Fruit fly (Drosophila melanogaster) whole organism: Measurements from ENCODE around the gene CG32110.

Source experiments
- CG8478 ChIP-seq: fragments of >200 bp; optimal IDR thresholded peaks from 2 replicates; lab custom pipeline; 2018; ENCODE audit warnings: inconsistent platforms
- Dll ChIP-seq: fragments of >200 bp; optimal IDR thresholded peaks from 2 replicates; lab custom pipeline; 2017
- EcR ChIP-seq, 2 experiments: fragments of >200 bp; optimal IDR thresholded peaks; 2 replicates each; lab custom pipeline; 2017; ENCODE audit warnings: missing biosample characterization in 2 of 2, missing genetic modification characterization in 2 of 2, missing genetic modification reagents in 2 of 2
- pan ChIP-seq: fragments of >200 bp; optimal IDR thresholded peaks from 2 replicates; lab custom pipeline; 2017
- psq ChIP-seq: fragments of >200 bp; optimal IDR thresholded peaks from 2 replicates; lab custom pipeline; 2017
- usp ChIP-seq: fragments of >200 bp; optimal IDR thresholded peaks from 2 replicates; lab custom pipeline; 2017; ENCODE audit warnings: missing biosample characterization, missing genetic modification characterization, mixed read lengths

Gene CG32110

dm6 chr3L:12814806-12815205 lies 6.3 kb downstream of the CG32110 start:
- TF ChIP-seq pan (lab: Kevin White, UChicago) = no peak
- no peak for TF ChIP-seq Dll (lab: Kevin White, UChicago)
- no peak for TF ChIP-seq usp (GFP tag; lab: Kevin White, UChicago)
- no peak for TF ChIP-seq EcR (GFP tag; optimal IDR thresholded peaks at IDR 0.05; lab: Kevin White, UChicago)
- TF ChIP-seq psq (lab: Kevin White, UChicago) = no peak
- TF ChIP-seq CG8478 (lab: Kevin White, UChicago) = no peak

dm6 chr3L:12815756-12816155 lies 7.2 kb downstream of the CG32110 start:
- TF ChIP-seq Dll (lab: Kevin White, UChicago) (no peak), psq (lab: Kevin White, UChicago) (no peak), EcR (GFP tag; optimal IDR thresholded peaks at IDR 0.05; lab: Kevin White, UChicago) (no peak), pan (lab: Kevin White, UChicago) (no peak), CG8478 (lab: Kevin White, UChicago) (no peak), usp (GFP tag; lab: Kevin White, UChicago) (no peak)

- TF ChIP-seq pan (lab: Kevin White, UChicago) (no peak), EcR (GFP tag; optimal IDR thresholded peaks at IDR 0.05; lab: Kevin White, UChicago) (no peak), Dll (lab: Kevin White, UChicago) (no peak), CG8478 (lab: Kevin White, UChicago) (no peak), usp (GFP tag; lab: Kevin White, UChicago) (no peak), psq (lab: Kevin White, UChicago) (no peak)
Measured at dm6 chr3L:12827705-12828104, 19.2 kb downstream of the CG32110 start.

dm6 chr3L:12828532-12828931 lies 20.0 kb downstream of the CG32110 start:
- no peak for TF ChIP-seq usp (GFP tag; lab: Kevin White, UChicago)
- no peak for TF ChIP-seq Dll (lab: Kevin White, UChicago)
- no peak for TF ChIP-seq pan (lab: Kevin White, UChicago)
- no peak for TF ChIP-seq EcR (GFP tag; optimal IDR thresholded peaks at IDR 0.05; lab: Kevin White, UChicago)
- TF ChIP-seq CG8478 (lab: Kevin White, UChicago) = no peak
- TF ChIP-seq psq (lab: Kevin White, UChicago) = no peak

- TF ChIP-seq usp (GFP tag; lab: Kevin White, UChicago) (no peak), EcR (GFP tag; optimal IDR thresholded peaks at IDR 0.05; lab: Kevin White, UChicago) (no peak), CG8478 (lab: Kevin White, UChicago) (no peak), pan (lab: Kevin White, UChicago) (no peak), Dll (lab: Kevin White, UChicago) (no peak), psq (lab: Kevin White, UChicago) (no peak)
Measured at dm6 chr3L:12830416-12830815, 21.9 kb downstream of the CG32110 start.

dm6 chr3L:12831290-12831952 lies 22.9 kb downstream of the CG32110 start:
- TF ChIP-seq pan (lab: Kevin White, UChicago) (no peak), psq (lab: Kevin White, UChicago) (no peak), Dll (lab: Kevin White, UChicago) (no peak), EcR (GFP tag; optimal IDR thresholded peaks at IDR 0.05; lab: Kevin White, UChicago) (no peak), usp (GFP tag; lab: Kevin White, UChicago) (no peak), CG8478 (lab: Kevin White, UChicago) (no peak)

- no peak for TF ChIP-seq CG8478 (lab: Kevin White, UChicago)
- no peak for TF ChIP-seq pan (lab: Kevin White, UChicago)
- TF ChIP-seq psq (lab: Kevin White, UChicago) = no peak
- TF ChIP-seq EcR (GFP tag; optimal IDR thresholded peaks at IDR 0.05; lab: Kevin White, UChicago) = peak in 1 of 2 experiments; percentile 93
- TF ChIP-seq Dll (lab: Kevin White, UChicago) = no peak
Measured at dm6 chr3L:12832355-12832881, 23.9 kb downstream of the CG32110 start.

- TF ChIP-seq EcR (GFP tag; optimal IDR thresholded peaks at IDR 0.05; lab: Kevin White, UChicago) (no peak), psq (lab: Kevin White, UChicago) (no peak), pan (lab: Kevin White, UChicago) (no peak), CG8478 (lab: Kevin White, UChicago) (no peak), Dll (lab: Kevin White, UChicago) (no peak), usp (GFP tag; lab: Kevin White, UChicago) (no peak)
Measured at dm6 chr3L:12833354-12833753, 24.8 kb downstream of the CG32110 start.

dm6 chr3L:12833864-12834525 lies 25.5 kb downstream of the CG32110 start:
- TF ChIP-seq pan (lab: Kevin White, UChicago) (no peak), CG8478 (lab: Kevin White, UChicago) (no peak), EcR (GFP tag; optimal IDR thresholded peaks at IDR 0.05; lab: Kevin White, UChicago) (no peak), usp (GFP tag; lab: Kevin White, UChicago) (no peak), psq (lab: Kevin White, UChicago) (no peak), Dll (lab: Kevin White, UChicago) (no peak)

dm6 chr3L:12834526-12835213 lies 26.1 kb downstream of the CG32110 start:
- TF ChIP-seq psq (lab: Kevin White, UChicago) = no peak
- TF ChIP-seq EcR (GFP tag; optimal IDR thresholded peaks at IDR 0.05; lab: Kevin White, UChicago) = no peak
- TF ChIP-seq CG8478 (lab: Kevin White, UChicago) = no peak
- TF ChIP-seq usp (GFP tag; lab: Kevin White, UChicago) = no peak
- TF ChIP-seq pan (lab: Kevin White, UChicago) = no peak
- no peak for TF ChIP-seq Dll (lab: Kevin White, UChicago)
